Fruit fly (Drosophila melanogaster) S2 (cell line): ENCODE measurements around the gene Wdfy2.

Source experiments
- CG8478 ChIP-seq: fragments of >200 bp; optimal IDR thresholded peaks from 2 replicates; lab custom pipeline; 2018
- CTCF ChIP-seq, 2 experiments: fragments of >200 bp; optimal IDR thresholded peaks; 2 replicates each; lab custom pipeline; 2018

DNA sequence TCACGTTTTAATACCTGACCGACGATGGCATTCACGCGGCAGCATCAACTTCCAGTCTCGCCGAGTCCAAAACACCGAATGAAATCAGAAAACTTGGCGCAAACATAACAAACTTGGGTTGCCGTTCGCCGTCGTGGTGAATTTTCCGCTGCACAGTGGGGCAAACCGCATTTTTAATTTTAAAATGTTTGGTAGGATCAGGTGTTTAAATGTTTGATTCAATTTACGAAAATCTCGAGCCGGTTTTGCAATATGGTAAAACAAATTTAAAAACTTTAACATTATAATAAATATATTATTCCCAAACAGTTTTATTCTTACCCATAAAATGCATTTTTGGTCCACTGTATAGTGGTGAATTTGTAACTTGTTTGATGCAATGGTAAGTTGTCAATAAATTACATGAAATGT is 51.2 kb downstream of the Wdfy2 start, which contains the start of gene RluA-1:
- TF ChIP-seq CTCF (optimal IDR thresholded peaks at IDR 0.05; lab: Kevin White, UChicago) (no peak), CG8478 (lab: Kevin White, UChicago) (no peak)
